Fruit fly (Drosophila melanogaster): ENCODE measurements around the gene Arglu1.
A peak's percentile ranks its signal among the peaks of the same experiment; 100 is the strongest.

The Arglu1 gene

DNA sequence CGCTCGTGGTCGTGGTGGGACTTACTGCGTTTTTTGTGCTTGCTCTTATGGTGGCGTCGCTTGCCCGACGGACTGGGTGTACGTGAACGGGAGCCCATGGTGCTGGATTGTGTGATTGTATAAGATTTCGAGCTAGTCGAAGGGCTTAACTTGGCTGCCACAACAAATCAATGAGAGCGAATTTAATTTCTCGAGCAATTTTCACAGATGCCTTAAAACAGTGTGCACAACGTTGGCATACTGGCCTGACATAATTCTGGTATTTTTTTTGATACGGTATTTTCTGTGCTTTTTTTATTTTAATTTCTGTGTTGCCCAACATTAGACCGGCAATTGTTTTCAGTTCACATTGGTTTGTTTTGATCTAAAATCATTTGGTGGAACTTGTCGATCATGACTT, at the start of gene Arglu1:
Gene Arglu1, minus strand, starts transcription at position 227 of the 400 bp plus-strand sequence.
- TF ChIP-seq pan (optimal IDR thresholded peaks at IDR 0.05) (no peak), usp (GFP tag; optimal IDR thresholded peaks at IDR 0.05) (no peak), CG8478 (optimal IDR thresholded peaks at IDR 0.05) (no peak), EcR (GFP tag; optimal IDR thresholded peaks at IDR 0.05) (no peak), Dll (optimal IDR thresholded peaks at IDR 0.05) (no peak), psq (optimal IDR thresholded peaks at IDR 0.05) (no peak)

DNA sequence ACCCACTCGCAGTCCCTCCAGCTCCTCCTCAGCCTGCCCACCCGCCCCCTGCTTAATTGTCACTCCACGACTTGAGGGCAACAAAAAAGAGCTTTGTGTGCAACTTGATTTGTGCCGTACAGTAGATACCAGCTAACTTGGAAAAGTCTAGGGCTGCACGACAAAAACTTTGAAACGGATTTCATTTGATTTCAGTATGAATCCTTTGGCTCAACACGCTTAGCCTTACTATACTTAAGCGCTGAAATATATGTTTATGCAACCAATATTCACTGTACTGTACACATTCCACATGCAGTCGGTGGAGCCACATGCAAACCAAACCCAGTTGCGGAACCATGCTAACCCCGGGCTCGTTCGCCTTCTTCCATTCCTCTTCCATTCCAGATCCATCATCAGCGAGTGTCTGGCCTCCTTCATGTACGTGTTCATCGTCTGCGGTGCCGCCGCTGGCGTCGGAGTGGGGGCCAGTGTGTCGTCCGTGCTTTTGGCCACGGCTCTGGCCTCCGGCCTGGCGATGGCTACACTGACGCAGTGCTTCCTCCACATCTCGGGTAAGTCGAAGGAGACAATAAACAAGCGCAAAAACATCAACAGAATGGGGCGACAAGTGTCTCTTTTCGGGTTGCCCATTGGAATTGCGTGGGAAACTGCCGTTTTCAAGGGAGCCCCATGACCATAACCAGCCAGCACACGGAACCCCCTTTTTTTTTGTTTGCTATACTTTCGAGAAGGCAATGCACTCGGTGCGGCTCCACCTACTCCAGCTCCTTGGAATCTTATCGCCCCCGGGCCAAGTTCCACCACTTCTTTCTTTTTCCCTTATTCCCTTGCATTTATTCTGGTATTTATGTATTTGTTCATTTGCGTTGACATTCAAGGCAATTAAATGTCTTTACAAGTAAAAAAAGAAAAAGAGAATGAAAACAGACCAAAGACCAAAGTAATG, 48.7 kb upstream of the Arglu1 start:
- no peak for TF ChIP-seq pan (optimal IDR thresholded peaks at IDR 0.05)
- TF ChIP-seq CG8478 (optimal IDR thresholded peaks at IDR 0.05), result no peak
- TF ChIP-seq EcR (GFP tag; optimal IDR thresholded peaks at IDR 0.05), result peak in 1 of 2 experiments; percentile 3

DNA sequence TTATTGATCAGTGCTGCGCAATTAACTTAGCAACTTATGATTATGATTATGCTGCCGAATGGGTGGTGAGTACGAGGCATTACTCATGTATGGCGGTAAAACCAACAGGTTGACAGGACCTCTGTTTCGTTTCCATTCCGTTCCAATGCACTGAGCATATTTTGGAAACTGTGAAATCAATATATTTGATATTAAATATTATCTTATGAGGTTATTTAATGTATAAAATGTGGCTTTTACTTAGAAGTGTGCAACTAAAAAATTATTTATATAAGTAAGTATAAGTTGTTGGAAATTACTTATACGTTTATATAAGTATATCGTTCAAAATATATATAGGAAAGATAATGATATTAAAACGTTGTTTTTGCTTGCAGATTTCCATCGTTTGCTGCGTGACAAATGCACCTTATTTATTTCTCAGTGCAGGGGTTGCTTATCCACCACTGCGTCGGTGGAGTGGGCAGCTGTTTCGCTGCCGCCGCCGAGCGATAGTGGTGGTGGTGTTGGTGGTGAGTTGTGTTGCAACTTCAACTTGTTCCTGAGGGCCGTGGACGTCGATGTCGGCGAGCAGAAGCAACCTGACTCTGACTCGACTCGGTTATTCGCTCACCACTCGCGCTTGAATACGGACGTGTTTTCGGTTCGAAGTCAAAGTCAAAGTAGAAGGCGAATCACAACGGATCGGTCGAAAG, 46.3 kb upstream of the Arglu1 start, which contains the start of gene bib:
Gene bib, plus strand, starts transcription at position 568 of the 695 bp plus-strand sequence.
- TF ChIP-seq pan (optimal IDR thresholded peaks at IDR 0.05) (no peak), usp (GFP tag; optimal IDR thresholded peaks at IDR 0.05) (no peak), psq (optimal IDR thresholded peaks at IDR 0.05) (no peak)

DNA sequence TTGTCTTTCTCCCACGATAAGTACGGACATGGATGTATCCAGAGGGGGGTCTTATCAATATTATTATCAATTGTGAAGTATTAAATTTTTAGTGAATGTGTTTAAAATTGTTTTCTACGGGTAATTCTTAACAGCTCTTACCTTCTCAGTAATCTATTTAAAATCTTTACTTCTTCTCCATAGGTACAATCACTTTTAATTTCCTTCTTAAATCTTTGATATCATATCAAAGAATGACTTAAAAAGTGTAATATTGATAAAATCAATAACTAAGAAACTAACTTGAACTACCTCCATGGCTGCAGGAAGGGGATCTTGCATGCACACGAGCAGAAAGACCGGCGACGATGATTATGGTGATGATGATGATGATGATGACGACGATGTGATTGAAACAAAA, 44.6 kb upstream of the Arglu1 start:
- TF ChIP-seq usp (GFP tag; optimal IDR thresholded peaks at IDR 0.05), result no peak
- no peak for TF ChIP-seq Dll (optimal IDR thresholded peaks at IDR 0.05)
- no peak for TF ChIP-seq EcR (GFP tag; optimal IDR thresholded peaks at IDR 0.05)
- TF ChIP-seq psq (optimal IDR thresholded peaks at IDR 0.05), result no peak
- TF ChIP-seq pan (optimal IDR thresholded peaks at IDR 0.05), result no peak
- no peak for TF ChIP-seq CG8478 (optimal IDR thresholded peaks at IDR 0.05)

DNA sequence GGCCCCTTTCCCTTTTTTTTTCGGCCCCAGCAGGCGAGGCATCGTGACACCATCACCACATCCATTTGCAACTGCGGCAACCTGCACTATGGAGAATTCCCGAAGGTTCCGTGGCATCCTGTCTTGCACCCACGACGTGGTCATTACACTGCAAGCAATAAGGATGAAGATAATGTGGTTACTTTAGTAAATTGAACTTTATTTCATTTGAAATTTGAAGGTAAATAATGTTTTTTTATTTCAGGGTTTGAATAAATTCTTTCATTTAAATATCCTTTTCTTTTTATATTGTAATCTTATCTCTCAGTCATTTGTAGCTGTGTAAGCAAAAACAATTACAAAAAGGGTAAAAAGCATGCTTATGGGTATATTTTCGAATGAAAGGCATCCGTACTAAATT, 43.9 kb upstream of the Arglu1 start:
- no peak for TF ChIP-seq usp (GFP tag; optimal IDR thresholded peaks at IDR 0.05)

DNA sequence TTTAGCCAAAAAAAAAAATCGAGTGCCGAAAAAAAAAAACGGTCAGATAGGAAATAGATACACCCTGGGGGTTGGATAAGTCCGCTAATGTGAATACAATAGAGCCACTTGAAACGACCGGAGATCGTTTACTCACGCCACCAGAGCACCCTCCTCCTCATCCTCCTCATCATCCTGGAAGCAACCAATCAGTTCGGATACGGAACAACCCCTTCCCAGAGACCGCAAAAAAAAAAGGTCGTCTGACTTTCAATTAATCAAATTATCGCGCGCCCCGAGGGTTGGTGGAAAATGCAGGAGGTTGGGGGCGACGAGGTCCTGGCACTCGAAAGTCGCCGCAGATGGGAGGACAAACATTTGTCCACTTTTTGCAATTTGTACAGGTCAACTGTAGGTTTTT, 34.7 kb upstream of the Arglu1 start:
- TF ChIP-seq EcR (GFP tag; optimal IDR thresholded peaks at IDR 0.05) (no peak), pan (optimal IDR thresholded peaks at IDR 0.05) (no peak), CG8478 (optimal IDR thresholded peaks at IDR 0.05) (no peak), psq (optimal IDR thresholded peaks at IDR 0.05) (no peak), usp (GFP tag; optimal IDR thresholded peaks at IDR 0.05) (no peak), Dll (optimal IDR thresholded peaks at IDR 0.05) (no peak)

DNA sequence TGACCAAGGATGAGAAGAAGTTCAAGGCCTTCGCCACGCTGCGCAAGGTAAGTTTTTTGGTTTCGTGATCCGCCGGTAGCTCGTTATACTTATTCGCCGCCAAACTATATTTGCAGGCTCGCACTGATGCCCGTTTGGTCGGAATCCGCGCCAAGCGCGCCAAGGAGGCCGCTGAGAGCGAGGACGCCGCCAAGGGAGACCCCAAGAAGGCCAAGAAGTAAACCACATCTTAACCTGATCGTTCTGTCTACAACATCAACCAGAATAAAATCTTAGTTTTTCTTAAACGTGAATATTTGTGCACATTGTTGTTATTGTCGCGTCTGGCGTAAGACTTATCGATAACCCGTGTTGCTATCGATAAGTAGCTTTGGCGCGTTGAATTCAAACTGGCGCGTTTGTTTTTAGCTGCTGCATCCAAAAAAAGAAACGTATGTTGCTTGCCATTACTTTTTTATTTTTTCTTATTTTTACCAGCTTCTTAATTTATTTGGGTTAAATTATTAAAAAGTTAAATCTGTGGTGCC, 30.3 kb upstream of the Arglu1 start:
- TF ChIP-seq EcR (GFP tag; optimal IDR thresholded peaks at IDR 0.05), result no peak
- no peak for TF ChIP-seq CG8478 (optimal IDR thresholded peaks at IDR 0.05)

DNA sequence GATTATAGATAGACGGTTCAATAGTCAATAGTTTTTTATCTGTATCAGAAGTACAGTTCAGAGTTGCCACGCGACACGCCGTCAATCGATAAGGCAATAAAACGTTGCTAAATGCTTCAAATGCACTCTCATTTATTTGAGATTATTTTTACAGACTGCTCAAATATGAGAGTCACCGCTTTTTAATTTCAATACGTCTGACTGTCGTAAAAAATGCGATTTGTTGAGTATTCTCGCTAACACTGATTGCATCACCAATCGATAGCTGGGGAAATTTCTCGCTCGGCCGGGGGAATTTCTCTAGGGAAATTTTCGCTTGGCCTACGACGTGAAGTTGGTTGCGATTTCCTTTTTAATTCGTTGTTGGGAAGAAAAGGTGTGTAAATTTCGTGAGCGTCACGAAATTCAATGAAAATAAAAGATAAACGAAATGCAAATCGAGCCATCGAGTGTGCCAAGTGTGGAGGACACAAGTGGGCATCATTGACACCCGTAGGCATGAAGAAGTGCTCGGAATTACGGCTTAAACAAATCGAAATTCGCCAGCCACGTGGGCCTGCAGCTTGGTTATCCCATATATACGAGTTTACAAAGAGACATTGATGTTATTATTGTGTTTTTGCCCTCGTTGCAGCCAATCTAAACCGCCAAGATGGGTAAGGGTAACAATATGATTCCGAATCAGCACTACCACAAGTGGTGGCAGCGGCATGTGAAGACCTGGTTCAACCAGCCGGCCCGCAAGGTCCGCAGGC, 29.2 kb upstream of the Arglu1 start, which contains the start of the genes Dref and RpL13:
Gene Dref, minus strand, starts transcription at position 247 of the 755 bp plus-strand sequence.
Gene RpL13, plus strand, starts transcription at position 331 of the 755 bp plus-strand sequence.
- TF ChIP-seq EcR (GFP tag; optimal IDR thresholded peaks at IDR 0.05), result no peak

DNA sequence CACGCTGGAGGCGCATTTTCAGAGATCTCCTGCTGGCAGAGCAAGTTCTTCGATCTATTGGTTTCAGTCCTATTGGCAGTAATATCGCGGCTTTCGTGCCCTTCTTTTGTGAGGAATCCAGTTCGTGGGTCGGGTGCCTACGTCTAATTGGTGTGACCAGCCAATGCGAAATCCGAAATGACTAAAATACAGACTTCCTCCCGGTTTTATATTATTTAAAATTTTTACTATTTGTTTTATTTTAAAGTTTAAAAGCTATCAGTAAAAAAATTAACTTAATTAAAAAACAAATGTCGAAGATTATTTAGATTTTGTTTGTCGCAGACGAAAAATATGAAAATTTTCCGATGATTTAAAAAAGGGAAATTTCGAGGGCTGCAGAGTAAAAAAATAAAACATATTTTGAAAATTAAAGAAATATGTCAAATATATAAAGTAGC, 25.7 kb upstream of the Arglu1 start, which contains the start of gene CG5850:
Gene CG5850, minus strand, starts transcription at position 347 of the 440 bp plus-strand sequence.
- TF ChIP-seq usp (GFP tag; optimal IDR thresholded peaks at IDR 0.05), result no peak
- no peak for TF ChIP-seq pan (optimal IDR thresholded peaks at IDR 0.05)
- TF ChIP-seq EcR (GFP tag; optimal IDR thresholded peaks at IDR 0.05), result no peak
- TF ChIP-seq psq (optimal IDR thresholded peaks at IDR 0.05), result no peak
- TF ChIP-seq Dll (optimal IDR thresholded peaks at IDR 0.05), result no peak
- TF ChIP-seq CG8478 (optimal IDR thresholded peaks at IDR 0.05), result no peak

DNA sequence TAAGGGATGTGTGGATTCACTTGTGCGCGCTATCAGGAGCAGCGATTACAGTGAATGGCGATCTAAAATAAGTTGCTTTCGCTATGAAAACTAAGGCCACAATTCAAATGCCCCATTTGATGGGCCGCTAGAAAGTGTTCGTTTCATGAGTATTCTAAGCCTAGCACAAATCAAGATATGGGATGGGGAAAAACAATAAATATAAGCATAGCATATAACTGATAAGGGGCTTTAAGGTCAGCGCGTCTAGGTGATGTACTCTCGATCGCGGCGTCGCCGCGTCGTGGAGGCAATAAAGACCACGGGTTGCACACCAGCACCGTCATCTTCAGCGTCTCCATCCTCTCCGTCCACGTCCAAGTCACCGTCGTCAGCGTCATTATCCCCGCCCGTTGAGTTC, 22.8 kb upstream of the Arglu1 start:
- TF ChIP-seq CG8478 (optimal IDR thresholded peaks at IDR 0.05) (no peak), Dll (optimal IDR thresholded peaks at IDR 0.05) (no peak), psq (optimal IDR thresholded peaks at IDR 0.05) (no peak), EcR (GFP tag; optimal IDR thresholded peaks at IDR 0.05) (no peak), usp (GFP tag; optimal IDR thresholded peaks at IDR 0.05) (no peak), pan (optimal IDR thresholded peaks at IDR 0.05) (no peak)

DNA sequence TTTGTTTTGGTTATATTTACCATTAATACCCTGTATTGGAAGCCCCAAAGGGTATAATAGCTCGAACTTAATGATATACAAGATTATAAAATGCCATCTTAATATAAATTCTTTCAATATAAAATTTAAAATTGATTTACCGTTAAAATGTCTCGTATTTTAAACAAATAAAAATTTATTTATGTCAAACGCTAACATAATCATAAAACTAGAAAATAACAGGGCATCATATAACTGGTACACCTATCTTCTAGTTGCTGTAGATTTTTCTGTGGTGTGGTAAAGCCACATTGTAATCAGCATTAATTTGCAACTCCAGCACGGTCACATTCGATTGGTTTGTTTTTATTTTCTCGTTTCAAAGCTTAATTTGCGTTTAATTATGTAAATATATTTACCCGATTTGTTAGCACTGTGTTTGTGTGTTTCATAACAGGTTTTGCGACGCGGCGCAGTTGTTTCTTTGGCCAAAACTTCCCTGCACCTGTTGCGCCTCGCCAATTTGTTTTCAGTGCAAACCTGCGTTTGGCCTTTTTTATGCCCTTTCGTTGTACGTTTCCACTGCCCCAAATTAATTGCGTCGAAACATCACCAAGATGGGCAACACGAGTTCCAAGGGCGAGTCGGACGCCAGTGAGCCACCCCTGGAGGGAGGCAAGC, 19.2 kb upstream of the Arglu1 start, which contains the start of the genes CG4658 and CG5846:
Gene CG4658, plus strand, starts transcription at position 140 of the 660 bp plus-strand sequence.
Gene CG5846, minus strand, starts transcription at position 245 of the 660 bp plus-strand sequence.
- no peak for TF ChIP-seq psq (optimal IDR thresholded peaks at IDR 0.05)
- TF ChIP-seq pan (optimal IDR thresholded peaks at IDR 0.05), result peak; percentile 96
- TF ChIP-seq Dll (optimal IDR thresholded peaks at IDR 0.05), result no peak
- TF ChIP-seq CG8478 (optimal IDR thresholded peaks at IDR 0.05), result no peak
- TF ChIP-seq EcR (GFP tag; optimal IDR thresholded peaks at IDR 0.05), result no peak
- no peak for TF ChIP-seq usp (GFP tag; optimal IDR thresholded peaks at IDR 0.05)
